Fruit fly (Drosophila melanogaster): Measurements from ENCODE around the gene CG6893.

DNA sequence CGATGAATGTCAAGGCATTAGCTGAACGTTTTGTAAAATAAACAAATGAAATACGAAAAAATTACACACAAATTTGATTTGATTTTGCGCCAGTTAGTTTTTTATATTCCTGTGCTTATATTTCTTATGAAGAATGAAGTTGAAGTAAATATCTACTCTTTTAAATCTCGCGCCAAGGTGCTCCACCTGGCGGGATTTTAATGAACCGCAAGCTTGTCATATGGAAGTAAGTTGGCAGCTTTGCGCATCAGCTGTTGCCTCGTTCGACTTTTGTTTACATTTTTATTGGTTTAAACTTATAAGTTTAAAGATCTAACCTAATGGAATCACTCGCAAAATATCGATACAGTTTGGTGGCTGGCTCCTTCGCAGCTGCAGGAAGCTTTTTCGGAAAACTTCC lies 26.9 kb upstream of the CG6893 start, which contains the start of gene CG42495:
- TF ChIP-seq dmrt93B (GFP tag; optimal IDR thresholded peaks at IDR 0.05) (no peak), pan (optimal IDR thresholded peaks at IDR 0.05) (no peak), HLH106 (tag; optimal IDR thresholded peaks at IDR 0.05) (no peak), Hnf4 (GFP tag; optimal IDR thresholded peaks at IDR 0.05) (no peak), OdsH (GFP tag; optimal IDR thresholded peaks at IDR 0.05) (no peak), dsf (GFP tag; optimal IDR thresholded peaks at IDR 0.05; ENCODE audit: borderline replicate concordance) (no peak), h (GFP tag; optimal IDR thresholded peaks at IDR 0.05) (no peak), usp (GFP tag; optimal IDR thresholded peaks at IDR 0.05) (no peak), fru (GFP tag; optimal IDR thresholded peaks at IDR 0.05) (peak; percentile 100), tai (GFP tag; optimal IDR thresholded peaks at IDR 0.05) (no peak), br (GFP tag; optimal IDR thresholded peaks at IDR 0.05) (no peak), N (GFP tag; optimal IDR thresholded peaks at IDR 0.05) (no peak), Abd-B (GFP tag; optimal IDR thresholded peaks at IDR 0.05) (no peak)

Data from whole organism, wandering third instar larva.